Worm (Caenorhabditis elegans) whole organism, mixed stage, embryonic: ENCODE measurements around the gene Y50D7A.13.

Experiments used
- lin-32 ChIP-seq: fragments of 200-800 bp; sonication (Bioruptor generic); optimal IDR thresholded peaks from 2 replicates; lab custom pipeline; 2018; ENCODE audit warnings: mild to moderate bottlenecking, missing genetic modification characterization, missing compliant biosample characterization
- nhr-237 ChIP-seq: fragments of 150-350 bp; optimal IDR thresholded peaks from 2 replicates; lab custom pipeline; 2014; ENCODE audit warnings: missing biosample characterization, missing genetic modification characterization

ce11 chrIII:251410-251809, 43.0 kb downstream of the Y50D7A.13 start:
- TF ChIP-seq nhr-237 (tag; lab: Kevin White, UChicago) (no peak), lin-32 (GFP tag; lab: Kevin White, UChicago) (no peak)
